Worm (Caenorhabditis elegans) whole organism, young adult: Measurements from ENCODE around the gene pitr-2.

Experiments used
- B0336.3 ChIP-seq: fragments of 200-800 bp; sonication (Bioruptor generic); IDR thresholded peaks from 2 replicates; pipeline ENCODE4 v1.3.6; 2022; ENCODE audit warnings: missing genetic modification characterization, missing compliant biosample characterization
- D2030.7 ChIP-seq: fragments of 200-800 bp; sonication (Bioruptor generic); IDR thresholded peaks from 2 replicates; pipeline ENCODE4 v1.3.6; 2022; ENCODE audit warnings: missing genetic modification reagents, missing genetic modification characterization, missing compliant biosample characterization
- F52B5.7 ChIP-seq: sonication (generic microtip); optimal IDR thresholded peaks from 2 replicates; lab custom pipeline; 2016; ENCODE audit warnings: mild to moderate bottlenecking, missing genetic modification characterization, missing compliant biosample characterization
- T07F8.4 ChIP-seq: sonication (generic microtip); optimal IDR thresholded peaks from 2 replicates; lab custom pipeline; 2016; ENCODE audit warnings: mild to moderate bottlenecking, missing genetic modification characterization, moderate library complexity, missing compliant biosample characterization
- Y79H2A.3 ChIP-seq: fragments of 200-800 bp; sonication (Bioruptor generic); conservative IDR thresholded peaks from 2 replicates; pipeline ENCODE4 v1.3.6; 2022; ENCODE audit warnings: missing genetic modification reagents, missing genetic modification characterization, missing compliant biosample characterization
- akir-1 ChIP-seq: fragments of 200-800 bp; sonication (Bioruptor generic); optimal IDR thresholded peaks from 2 replicates; lab custom pipeline; 2018; ENCODE audit warnings: mild to moderate bottlenecking, missing genetic modification characterization, moderate library complexity, missing compliant biosample characterization
- ama-1 ChIP-seq, 3 experiments: fragments of 150-350 bp in 1 of 3; sonication (generic microtip) in 2 of 3; optimal IDR thresholded peaks; 2 replicates each; lab custom pipeline; 2014 to 2018; ENCODE audit warnings: missing biosample characterization in 2 of 3, missing genetic modification characterization in 2 of 3, missing genetic modification reagents in 2 of 3
- aptf-2 ChIP-seq: fragments of 200-800 bp; sonication (Bioruptor generic); conservative IDR thresholded peaks from 2 replicates; pipeline ENCODE4 v1.3.6; 2022; ENCODE audit warnings: missing genetic modification reagents, missing genetic modification characterization, missing compliant biosample characterization
- attf-3 ChIP-seq: fragments of 200-800 bp; sonication (Bioruptor generic); conservative IDR thresholded peaks from 2 replicates; pipeline ENCODE4 v1.3.6; 2022; ENCODE audit warnings: missing genetic modification reagents, missing genetic modification characterization, missing compliant biosample characterization
- cebp-1 ChIP-seq, 2 experiments: fragments of 200-800 bp in 1 of 2; sonication (Bioruptor generic) in 1 of 2; sonication (generic microtip) in 1 of 2; IDR thresholded peaks in 1 of 2; optimal IDR thresholded peaks in 1 of 2; 2 replicates each; pipeline versions ENCODE4 v1.3.6 to Lab custom; 2017 to 2022; ENCODE audit warnings: missing compliant biosample characterization in 2 of 2, missing genetic modification characterization in 2 of 2, mild to moderate bottlenecking in 1 of 2, missing genetic modification reagents in 1 of 2, moderate library complexity in 1 of 2
- ceh-27 ChIP-seq: fragments of 200-800 bp; sonication (Bioruptor generic); optimal IDR thresholded peaks from 2 replicates; lab custom pipeline; 2018; ENCODE audit warnings: mild to moderate bottlenecking, missing genetic modification characterization, moderate library complexity, missing compliant biosample characterization
- ceh-79 ChIP-seq: sonication (generic microtip); optimal IDR thresholded peaks from 2 replicates; lab custom pipeline; 2017; ENCODE audit warnings: mild to moderate bottlenecking, missing genetic modification characterization, missing compliant biosample characterization
- ceh-91 ChIP-seq: fragments of 200-800 bp; sonication (Bioruptor generic); IDR thresholded peaks from 2 replicates; pipeline ENCODE4 v1.3.6; 2022; ENCODE audit warnings: missing genetic modification reagents, missing genetic modification characterization, missing compliant biosample characterization
- dpl-1 ChIP-seq: fragments of 150-350 bp; optimal IDR thresholded peaks from 2 replicates; lab custom pipeline; 2014; ENCODE audit warnings: missing biosample characterization, missing genetic modification reagents, missing genetic modification characterization
- him-1 ChIP-seq: sonication (generic microtip); optimal IDR thresholded peaks from 2 replicates; lab custom pipeline; 2016; ENCODE audit warnings: missing genotype, missing genetic modification reagents, missing genetic modification characterization, missing compliant biosample characterization
- hlh-12 ChIP-seq: sonication (generic microtip); optimal IDR thresholded peaks from 2 replicates; lab custom pipeline; 2016; ENCODE audit warnings: missing genetic modification characterization, missing compliant biosample characterization
- hmg-1.2 ChIP-seq: fragments of 200-800 bp; sonication (Bioruptor generic); IDR thresholded peaks from 2 replicates; pipeline ENCODE4 v1.3.6; 2022; ENCODE audit warnings: missing genetic modification reagents, missing genetic modification characterization, missing compliant biosample characterization
- hrde-1 ChIP-seq: sonication (generic microtip); optimal IDR thresholded peaks from 2 replicates; lab custom pipeline; 2016; ENCODE audit warnings: missing genetic modification characterization, mild to moderate bottlenecking, missing compliant biosample characterization, moderate library complexity, missing genotype, missing genetic modification reagents, borderline replicate concordance
- hsf-1 ChIP-seq: fragments of 200-800 bp; sonication (Bioruptor generic); IDR thresholded peaks from 2 replicates; pipeline ENCODE4 v1.3.6; 2022; ENCODE audit warnings: missing genetic modification reagents, missing genetic modification characterization, missing compliant biosample characterization
- lin-40 ChIP-seq: sonication (generic microtip); optimal IDR thresholded peaks from 2 replicates; lab custom pipeline; 2016; ENCODE audit warnings: missing genetic modification characterization, mild to moderate bottlenecking, missing compliant biosample characterization, missing genotype, missing genetic modification reagents
- lin-54 ChIP-seq: fragments of 200-800 bp; sonication (Bioruptor generic); optimal IDR thresholded peaks from 2 replicates; lab custom pipeline; 2018; ENCODE audit warnings: mild to moderate bottlenecking, missing genetic modification characterization, missing compliant biosample characterization
- lir-1 ChIP-seq: fragments of 200-800 bp; sonication (Bioruptor generic); conservative IDR thresholded peaks from 2 replicates; pipeline ENCODE4 v1.3.6; 2022; ENCODE audit warnings: missing genetic modification reagents, missing genetic modification characterization, missing compliant biosample characterization
- madf-6 ChIP-seq: fragments of 200-800 bp; sonication (Bioruptor generic); IDR thresholded peaks from 2 replicates; pipeline ENCODE4 v1.3.6; 2022; ENCODE audit warnings: missing genetic modification reagents, missing genetic modification characterization, missing compliant biosample characterization
- mes-4 ChIP-seq: sonication (generic microtip); optimal IDR thresholded peaks from 2 replicates; lab custom pipeline; 2016; ENCODE audit warnings: missing genotype, missing genetic modification characterization, missing compliant biosample characterization
- mxl-1 ChIP-seq: sonication (generic microtip); optimal IDR thresholded peaks from 2 replicates; lab custom pipeline; 2016; ENCODE audit warnings: missing genetic modification characterization, missing compliant biosample characterization
- nfyb-1 ChIP-seq: fragments of 200-800 bp; sonication (Bioruptor generic); IDR thresholded peaks from 2 replicates; pipeline ENCODE4 v1.3.6; 2022; ENCODE audit warnings: missing genetic modification reagents, missing genetic modification characterization, missing compliant biosample characterization
- pbrm-1 ChIP-seq: fragments of 200-800 bp; sonication (Bioruptor generic); IDR thresholded peaks from 2 replicates; pipeline ENCODE4 v1.3.6; 2022; ENCODE audit warnings: missing genetic modification reagents, missing genetic modification characterization, missing compliant biosample characterization
- rcor-1 ChIP-seq: fragments of 200-800 bp; sonication (Bioruptor generic); IDR thresholded peaks from 2 replicates; pipeline ENCODE4 v1.3.6; 2022; ENCODE audit warnings: missing genetic modification reagents, missing genetic modification characterization, missing compliant biosample characterization
- sea-2 ChIP-seq: fragments of 200-800 bp; sonication (Bioruptor generic); IDR thresholded peaks from 2 replicates; pipeline ENCODE4 v1.3.6; 2022; ENCODE audit warnings: missing genetic modification characterization, missing compliant biosample characterization
- snpc-1.1 ChIP-seq: sonication (generic microtip); optimal IDR thresholded peaks from 2 replicates; lab custom pipeline; 2017; ENCODE audit warnings: missing genetic modification characterization, mild to moderate bottlenecking, missing compliant biosample characterization, antibody characterized with exemption, moderate library complexity, missing genotype, missing genetic modification reagents; ENCODE audit not compliant: insufficient read depth
- snpc-3.4 ChIP-seq: sonication (generic microtip); optimal IDR thresholded peaks from 2 replicates; lab custom pipeline; 2017; ENCODE audit warnings: missing genetic modification characterization, mild to moderate bottlenecking, missing compliant biosample characterization, antibody characterized with exemption, moderate library complexity, missing genotype, missing genetic modification reagents
- snpc-4 ChIP-seq, 5 experiments: fragments of 150-350 bp in 1 of 5; sonication (generic microtip) in 4 of 5; optimal IDR thresholded peaks; 2 replicates each; lab custom pipeline; 2014 to 2018; ENCODE audit warnings: missing genetic modification characterization in 5 of 5, missing biosample characterization in 3 of 5, antibody characterized with exemption in 2 of 5, mild to moderate bottlenecking in 2 of 5, missing compliant biosample characterization in 2 of 5, missing genotype in 2 of 5, moderate library complexity in 2 of 5, missing genetic modification reagents in 1 of 5
- somi-1 ChIP-seq: fragments of 200-800 bp; sonication (Bioruptor generic); optimal IDR thresholded peaks from 2 replicates; lab custom pipeline; 2018; ENCODE audit warnings: mild to moderate bottlenecking, missing genetic modification characterization, missing compliant biosample characterization
- sptf-2 ChIP-seq: fragments of 200-800 bp; sonication (Bioruptor generic); optimal IDR thresholded peaks from 2 replicates; lab custom pipeline; 2018; ENCODE audit warnings: mild to moderate bottlenecking, missing genetic modification characterization, missing compliant biosample characterization
- tlf-1 ChIP-seq: fragments of 200-800 bp; sonication (Bioruptor generic); optimal IDR thresholded peaks from 2 replicates; lab custom pipeline; 2018; ENCODE audit warnings: mild to moderate bottlenecking, missing genetic modification characterization, missing compliant biosample characterization
- xnd-1 ChIP-seq: sonication (generic microtip); optimal IDR thresholded peaks from 2 replicates; lab custom pipeline; 2016; ENCODE audit warnings: missing genotype, missing genetic modification reagents, missing genetic modification characterization, missing compliant biosample characterization
- ztf-22 ChIP-seq: fragments of 200-800 bp; sonication (Bioruptor generic); optimal IDR thresholded peaks from 2 replicates; lab custom pipeline; 2018; ENCODE audit warnings: mild to moderate bottlenecking, missing genetic modification characterization, moderate library complexity, missing compliant biosample characterization
- ztf-26 ChIP-seq: sonication (generic microtip); optimal IDR thresholded peaks from 2 replicates; lab custom pipeline; 2017; ENCODE audit warnings: missing genetic modification characterization, missing compliant biosample characterization

pitr-2 gene

DNA sequence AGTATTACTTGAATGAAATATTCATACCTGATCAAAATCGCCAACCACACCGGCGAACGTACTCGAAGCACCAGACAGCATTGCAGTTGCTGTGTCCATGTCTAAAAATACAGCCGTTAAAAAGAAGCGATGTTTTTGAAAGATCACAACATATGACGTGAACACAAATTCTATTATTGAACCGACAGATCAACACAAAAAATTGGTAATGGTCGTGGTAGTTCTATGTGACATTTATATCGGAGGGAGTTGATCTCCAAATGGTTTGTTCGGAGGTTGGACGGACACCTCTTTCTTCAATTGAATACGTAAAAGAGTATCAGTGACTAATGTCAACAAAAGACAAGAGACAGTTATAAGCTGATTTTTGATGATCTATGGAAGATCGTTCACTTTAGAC, 3.8 kb upstream of the pitr-2 start, which contains the start of gene pitr-3 (continued):
- no peak for TF ChIP-seq madf-6 (GFP tag; lab: Robert Waterston, UW)
- no peak for TF ChIP-seq ztf-22 (GFP tag; lab: Kevin White, UChicago)
- TF ChIP-seq ceh-27 = no peak
- no peak for TF ChIP-seq lin-54
- TF ChIP-seq, all 124 proteins: peak for 0

DNA sequence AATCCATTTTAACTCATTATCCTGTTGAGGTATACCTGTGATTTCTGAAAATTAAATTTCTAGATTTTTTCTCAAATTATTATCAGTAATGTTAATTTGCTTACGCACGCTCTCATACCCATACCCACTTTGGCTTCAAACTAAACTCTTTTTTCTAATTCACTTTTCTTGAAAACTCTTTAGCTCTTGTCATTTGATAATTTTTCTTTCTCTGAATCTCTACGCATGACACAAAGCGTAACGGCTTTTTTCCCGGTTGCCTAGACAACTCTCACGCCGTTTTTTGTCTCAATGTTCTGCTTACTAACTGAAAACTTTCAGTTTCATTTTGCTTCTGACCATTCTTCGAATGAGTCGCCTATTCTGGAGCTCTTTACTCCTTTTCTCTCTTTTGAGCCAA, 3.6 kb downstream of the pitr-2 start, which contains the start of gene B0222.1:
B0222.1 (plus strand) TSS at position 306 of the 400 bp plus-strand sequence.
- no peak for TF ChIP-seq sptf-2 (GFP tag; lab: Kevin White, UChicago)
- TF ChIP-seq F52B5.7 (tag; lab: Kevin White, UChicago) = no peak
- TF ChIP-seq snpc-3.4 (tag; lab: Kevin White, UChicago) = no peak
- TF ChIP-seq mxl-1 (tag; lab: Kevin White, UChicago) = no peak

DNA sequence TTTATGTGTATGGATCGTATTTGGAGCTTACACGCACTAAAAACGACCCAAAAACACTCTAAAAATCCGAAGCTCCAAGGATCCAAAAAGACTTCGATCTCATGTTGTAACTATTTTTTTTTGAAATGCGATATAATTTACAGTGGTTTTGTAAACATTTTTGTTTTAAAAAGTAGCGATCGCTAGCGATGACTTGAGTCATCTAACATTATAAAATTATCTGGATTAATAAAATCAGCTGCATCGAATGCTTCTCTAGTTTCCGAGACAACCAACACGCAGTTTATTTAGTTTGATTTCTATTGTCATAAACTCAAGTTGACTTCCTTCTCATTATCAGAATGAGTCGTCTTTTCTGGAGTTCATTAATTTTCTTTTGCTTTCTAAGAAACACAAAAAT, 5.5 kb downstream of the pitr-2 start, which contains the start of gene F21C10.1:
F21C10.1 (plus strand) TSS at position 301 of the 400 bp plus-strand sequence.
- no peak for TF ChIP-seq aptf-2 (GFP tag; lab: Robert Waterston, UW)
- no peak for TF ChIP-seq hlh-12
- no peak for TF ChIP-seq ceh-79 (tag; lab: Kevin White, UChicago)
- no peak for TF ChIP-seq dpl-1
- TF ChIP-seq him-1 = no peak
- no peak for TF ChIP-seq B0336.3 (GFP tag; lab: Robert Waterston, UW)
- no peak for TF ChIP-seq xnd-1 (tag; lab: Kevin White, UChicago)

DNA sequence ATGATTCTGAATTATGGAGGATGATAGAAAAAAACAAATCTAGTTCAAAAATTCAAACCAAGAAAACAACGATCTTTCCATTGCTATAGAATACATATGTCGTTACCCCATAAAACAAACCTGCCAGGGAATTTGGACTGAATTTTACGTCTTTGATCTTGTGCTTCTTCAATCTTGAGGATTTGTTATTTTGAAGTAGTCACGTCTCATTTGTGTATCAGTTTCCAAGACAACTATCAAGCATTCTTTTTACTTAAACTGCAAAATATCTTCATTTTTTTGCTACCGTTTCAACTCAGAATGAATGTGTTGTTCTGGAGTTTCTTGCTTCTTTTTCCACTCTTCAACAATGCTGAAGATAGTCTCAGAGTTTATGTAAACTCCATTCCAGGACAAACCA, 6.8 kb downstream of the pitr-2 start, which contains the start of gene F21C10.19:
F21C10.19 (plus strand) TSS at position 301 of the 400 bp plus-strand sequence.
- TF ChIP-seq snpc-4 (GFP tag; optimal IDR thresholded peaks at IDR 0.05; lab: Kevin White, UChicago) (no peak), snpc-4 (tag; optimal IDR thresholded peaks at IDR 0.05; lab: Kevin White, UChicago) (no peak), ztf-26 (tag; lab: Kevin White, UChicago) (no peak), akir-1 (no peak), cebp-1 (GFP tag; IDR thresholded peaks at IDR 0.05; lab: Robert Waterston, UW) (no peak), cebp-1 (tag; optimal IDR thresholded peaks at IDR 0.05; lab: Kevin White, UChicago) (no peak), sea-2 (GFP tag; lab: Robert Waterston, UW) (no peak), D2030.7 (GFP tag; lab: Robert Waterston, UW) (no peak), lin-40 (tag; lab: Kevin White, UChicago) (no peak), ama-1 (optimal IDR thresholded peaks at IDR 0.05; lab: Kevin White, UChicago) (no peak), ama-1 (GFP tag; optimal IDR thresholded peaks at IDR 0.05; lab: Kevin White, UChicago) (no peak)

DNA sequence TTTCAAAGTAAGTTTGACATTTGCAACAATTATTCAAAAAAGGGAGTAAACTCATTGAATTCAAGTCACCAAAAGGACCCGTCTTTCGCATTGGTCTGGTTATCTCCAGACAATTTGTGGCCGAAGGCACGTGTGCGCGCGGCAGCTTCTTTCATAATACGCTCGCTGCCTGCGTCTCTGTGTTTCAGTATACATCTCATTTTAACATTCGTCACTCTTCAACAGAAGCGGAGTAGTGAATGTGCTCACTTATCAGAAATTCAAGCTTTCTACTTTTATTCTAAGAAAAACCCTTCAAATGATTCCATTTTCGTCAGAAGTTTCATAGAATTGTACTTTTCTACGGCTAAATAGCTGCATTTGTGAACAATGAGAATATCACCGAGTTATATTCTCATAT, 9.0 kb downstream of the pitr-2 start:
- TF ChIP-seq nfyb-1 (GFP tag; lab: Robert Waterston, UW) = 0 out of 2 replicates have a peak, but pooled peaks have one; percentile 9
- TF ChIP-seq rcor-1 (GFP tag; lab: Robert Waterston, UW) = no peak
- TF ChIP-seq cebp-1 (GFP tag; IDR thresholded peaks at IDR 0.05; lab: Robert Waterston, UW) = peak; percentile 71; the same call in 1 of the 2 replicates
- TF ChIP-seq cebp-1 (tag; optimal IDR thresholded peaks at IDR 0.05; lab: Kevin White, UChicago) = peak; percentile 92
- no peak for TF ChIP-seq Y79H2A.3
- no peak for TF ChIP-seq tlf-1
- no peak for TF ChIP-seq somi-1 (GFP tag; lab: Kevin White, UChicago)
- TF ChIP-seq hmg-1.2 = peak; percentile 73; the same call in 1 of the 2 replicates

DNA sequence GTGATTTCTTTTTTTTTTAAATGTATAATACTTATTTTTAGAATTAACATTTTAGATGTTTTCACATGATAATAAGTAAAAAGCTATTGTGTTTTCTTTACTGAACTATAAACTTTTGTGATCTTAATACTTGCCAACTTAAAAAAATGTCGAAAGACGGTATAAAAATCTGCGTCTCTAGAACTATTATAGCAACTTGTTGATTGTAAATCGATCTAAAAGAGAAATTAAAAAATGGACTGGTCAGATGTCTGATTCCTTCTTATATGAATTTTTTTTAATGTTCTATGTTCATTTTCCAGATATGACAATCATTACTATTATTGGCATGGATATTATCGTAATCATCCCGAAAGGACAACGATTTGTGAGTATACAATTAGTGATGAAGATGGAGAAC, 9.7 kb downstream of the pitr-2 start, which contains the start of gene F21C10.3:
F21C10.3 (plus strand) TSS at position 301 of the 400 bp plus-strand sequence.
- TF ChIP-seq hrde-1 (tag; lab: Kevin White, UChicago) (no peak), ceh-91 (GFP tag; lab: Robert Waterston, UW) (no peak), him-1 (no peak), T07F8.4 (no peak), ceh-79 (tag; lab: Kevin White, UChicago) (no peak), F52B5.7 (tag; lab: Kevin White, UChicago) (no peak), pbrm-1 (no peak), attf-3 (no peak), hsf-1 (GFP tag; lab: Robert Waterston, UW) (no peak), lir-1 (GFP tag; lab: Robert Waterston, UW) (no peak), snpc-1.1 (tag; lab: Kevin White, UChicago) (no peak), mes-4 (tag; lab: Kevin White, UChicago) (no peak), B0336.3 (GFP tag; lab: Robert Waterston, UW) (no peak)
